Fruit fly (Drosophila melanogaster): ENCODE data around the gene CG4318.

CG4318 gene

DNA sequence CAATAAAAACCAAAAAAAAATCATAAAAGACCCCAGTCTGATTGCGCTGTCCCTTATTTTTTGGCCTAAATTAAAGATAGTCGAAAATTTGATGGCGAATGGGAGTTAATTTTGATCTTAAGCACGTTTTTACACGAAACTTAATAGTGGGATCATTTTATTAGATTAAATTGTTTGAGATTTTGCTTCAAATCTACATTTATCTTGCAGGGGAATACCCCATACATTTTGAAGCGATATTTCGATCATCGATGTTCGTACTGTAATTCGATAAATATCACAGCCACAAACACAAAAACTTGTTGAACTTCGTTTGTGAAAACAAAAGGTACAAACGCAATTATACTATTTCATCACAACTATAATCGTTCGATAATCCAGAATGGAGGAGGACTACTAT, 23.0 kb upstream of the CG4318 start, which contains the start of gene CG32640:
CG32640 (plus strand) TSS at position 286 of the 400 bp plus-strand sequence.
- TF ChIP-seq CG4496 (GFP tag; IDR thresholded peaks at IDR 0.05) (peak; percentile 46; the same call in 1 of the 3 replicates), CG12605 (GFP tag; IDR thresholded peaks at IDR 0.05) (0 out of 2 replicates have a peak, but pooled peaks have one; percentile 10)

DNA sequence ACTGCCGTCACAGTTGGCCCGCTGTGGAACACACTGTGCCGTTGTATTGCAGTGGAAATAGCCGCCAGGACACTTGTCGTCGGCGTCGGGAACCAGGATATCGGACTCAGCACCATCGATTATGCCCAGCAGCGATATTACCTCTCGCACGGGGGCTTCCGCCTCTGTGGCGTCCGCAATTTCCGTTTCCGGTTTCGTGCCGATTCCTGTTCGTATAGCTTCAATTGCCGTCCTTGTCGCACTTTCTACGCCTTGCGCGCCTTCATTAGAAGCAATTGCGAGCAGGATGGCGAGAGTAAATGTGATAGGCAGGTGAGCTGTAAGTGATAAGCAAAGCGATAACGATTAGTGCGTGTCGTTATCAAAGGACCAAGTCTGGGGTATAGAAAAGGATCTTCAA, 18.1 kb upstream of the CG4318 start:
- no peak for TF ChIP-seq CG17806 (tag; optimal IDR thresholded peaks at IDR 0.05)
- TF ChIP-seq CG8301 (tag; optimal IDR thresholded peaks at IDR 0.05) = no peak
- TF ChIP-seq gl (tag; optimal IDR thresholded peaks at IDR 0.05) = no peak
- no peak for TF ChIP-seq CG8159 (tag; optimal IDR thresholded peaks at IDR 0.05)
- no peak for TF ChIP-seq Snoo (tag; optimal IDR thresholded peaks at IDR 0.05)
- no peak for TF ChIP-seq rn (GFP tag; IDR thresholded peaks at IDR 0.05)
- no peak for TF ChIP-seq CG12605 (GFP tag; IDR thresholded peaks at IDR 0.05)
- TF ChIP-seq CG34367 (tag; optimal IDR thresholded peaks at IDR 0.05) = no peak
- TF ChIP-seq Ets98B (GFP tag; IDR thresholded peaks at IDR 0.05) = no peak
- no peak for TF ChIP-seq CG9948 (tag; optimal IDR thresholded peaks at IDR 0.05)
- no peak for TF ChIP-seq Pif1A (GFP tag; optimal IDR thresholded peaks at IDR 0.05)
- no peak for TF ChIP-seq CG15710 (tag; optimal IDR thresholded peaks at IDR 0.05)
- no peak for TF ChIP-seq CG14655 (GFP tag; optimal IDR thresholded peaks at IDR 0.05)
- no peak for TF ChIP-seq fd96Ca (GFP tag; IDR thresholded peaks at IDR 0.05)
- no peak for TF ChIP-seq CG32121 (GFP tag; IDR thresholded peaks at IDR 0.05)
- no peak for TF ChIP-seq CG13204 (GFP tag; optimal IDR thresholded peaks at IDR 0.05)

DNA sequence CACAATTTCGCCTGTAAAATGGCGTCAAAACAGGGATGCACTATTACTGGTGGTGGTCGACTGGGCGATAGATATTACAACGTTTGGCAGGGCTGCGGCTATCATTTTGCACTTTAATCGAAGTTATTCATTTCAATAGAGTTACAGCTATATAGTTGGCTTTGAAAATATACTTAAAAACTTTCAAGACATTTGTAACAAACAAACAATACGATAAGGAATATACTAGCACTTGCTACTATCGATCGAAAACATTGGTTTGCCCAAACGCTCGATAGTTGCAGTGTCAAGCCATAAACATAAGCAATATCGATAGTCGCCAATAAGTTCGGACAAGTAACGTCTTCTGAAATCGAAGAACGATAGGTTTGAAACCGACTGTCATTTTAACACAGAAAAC, 4.8 kb upstream of the CG4318 start, which contains the start of the genes Bap60 and CG12096:
Bap60 (minus strand) TSS at position 28 of the 400 bp plus-strand sequence.
CG12096 (plus strand) TSS at position 124 of the 400 bp plus-strand sequence.
- TF ChIP-seq EcR (GFP tag; optimal IDR thresholded peaks at IDR 0.05) = no peak
- no peak for TF ChIP-seq Ets98B (GFP tag; IDR thresholded peaks at IDR 0.05)
- 0 out of 2 replicates have a peak, but pooled peaks have one; percentile 16 for TF ChIP-seq CG32121 (GFP tag; IDR thresholded peaks at IDR 0.05)
- peak; percentile 10 for TF ChIP-seq gl (tag; optimal IDR thresholded peaks at IDR 0.05)
- peak; percentile 53 for TF ChIP-seq CG17806 (tag; optimal IDR thresholded peaks at IDR 0.05)
- no peak for TF ChIP-seq Pif1A (GFP tag; optimal IDR thresholded peaks at IDR 0.05)
- TF ChIP-seq CG10348 (GFP tag; IDR thresholded peaks at IDR 0.05) = no peak
- no peak for TF ChIP-seq CG14655 (GFP tag; optimal IDR thresholded peaks at IDR 0.05)
- TF ChIP-seq CG13204 (GFP tag; optimal IDR thresholded peaks at IDR 0.05) = no peak
- peak; percentile 68 for TF ChIP-seq CG8159 (tag; optimal IDR thresholded peaks at IDR 0.05)
- TF ChIP-seq CG4496 (GFP tag; IDR thresholded peaks at IDR 0.05) = peak; percentile 73; the same call in 2 of the 3 replicates
- peak; percentile 77; the same call in 2 of the 3 replicates for TF ChIP-seq fd96Ca (GFP tag; IDR thresholded peaks at IDR 0.05)
- no peak for TF ChIP-seq Pif1B (GFP tag; optimal IDR thresholded peaks at IDR 0.05)
- no peak for TF ChIP-seq rn (GFP tag; IDR thresholded peaks at IDR 0.05)
- TF ChIP-seq CG9948 (tag; optimal IDR thresholded peaks at IDR 0.05) = peak; percentile 43
- peak; percentile 51 for TF ChIP-seq Snoo (tag; optimal IDR thresholded peaks at IDR 0.05)
- peak; percentile 54 for TF ChIP-seq CG34367 (tag; optimal IDR thresholded peaks at IDR 0.05)
- TF ChIP-seq CG12605 (GFP tag; IDR thresholded peaks at IDR 0.05) = no peak
- no peak for TF ChIP-seq CG8301 (tag; optimal IDR thresholded peaks at IDR 0.05)
- no peak for TF ChIP-seq D1 (tag; optimal IDR thresholded peaks at IDR 0.05)
- TF ChIP-seq CG15710 (tag; optimal IDR thresholded peaks at IDR 0.05) = peak; percentile 75

dm6 chrX:13149083-13149482, 5.6 kb downstream of the CG4318 start:
- TF ChIP-seq fd96Ca (GFP tag; IDR thresholded peaks at IDR 0.05) (no peak), CG8301 (tag; optimal IDR thresholded peaks at IDR 0.05) (no peak), Ets98B (GFP tag; IDR thresholded peaks at IDR 0.05) (peak; percentile 33; the same call in 1 of the 2 replicates), CG9948 (tag; optimal IDR thresholded peaks at IDR 0.05) (no peak), CG8159 (tag; optimal IDR thresholded peaks at IDR 0.05) (no peak), D1 (tag; optimal IDR thresholded peaks at IDR 0.05) (no peak), Pif1A (GFP tag; optimal IDR thresholded peaks at IDR 0.05) (no peak), rn (GFP tag; IDR thresholded peaks at IDR 0.05) (no peak), CG15710 (tag; optimal IDR thresholded peaks at IDR 0.05) (no peak), CG34367 (tag; optimal IDR thresholded peaks at IDR 0.05) (no peak), EcR (GFP tag; optimal IDR thresholded peaks at IDR 0.05) (no peak), CG13204 (GFP tag; optimal IDR thresholded peaks at IDR 0.05) (no peak), Pif1B (GFP tag; optimal IDR thresholded peaks at IDR 0.05) (no peak), CG14655 (GFP tag; optimal IDR thresholded peaks at IDR 0.05) (no peak), CG17806 (tag; optimal IDR thresholded peaks at IDR 0.05) (no peak), CG12605 (GFP tag; IDR thresholded peaks at IDR 0.05) (0 out of 2 replicates have a peak, but pooled peaks have one; percentile 34), CG4496 (GFP tag; IDR thresholded peaks at IDR 0.05) (peak; percentile 28; the same call in 1 of the 3 replicates), Snoo (tag; optimal IDR thresholded peaks at IDR 0.05) (no peak), CG32121 (GFP tag; IDR thresholded peaks at IDR 0.05) (no peak), CG10348 (GFP tag; IDR thresholded peaks at IDR 0.05) (no peak)

- TF ChIP-seq CG4496 (GFP tag; IDR thresholded peaks at IDR 0.05) (no peak), CG15710 (tag; optimal IDR thresholded peaks at IDR 0.05) (no peak), D1 (tag; optimal IDR thresholded peaks at IDR 0.05) (no peak), Snoo (tag; optimal IDR thresholded peaks at IDR 0.05) (no peak), CG10348 (GFP tag; IDR thresholded peaks at IDR 0.05) (no peak), Pif1A (GFP tag; optimal IDR thresholded peaks at IDR 0.05) (no peak), CG8301 (tag; optimal IDR thresholded peaks at IDR 0.05) (no peak), rn (GFP tag; IDR thresholded peaks at IDR 0.05) (no peak), fd96Ca (GFP tag; IDR thresholded peaks at IDR 0.05) (no peak), CG9948 (tag; optimal IDR thresholded peaks at IDR 0.05) (no peak), Pif1B (GFP tag; optimal IDR thresholded peaks at IDR 0.05) (no peak), CG17806 (tag; optimal IDR thresholded peaks at IDR 0.05) (no peak), gl (tag; optimal IDR thresholded peaks at IDR 0.05) (no peak), CG8159 (tag; optimal IDR thresholded peaks at IDR 0.05) (no peak), CG12605 (GFP tag; IDR thresholded peaks at IDR 0.05) (no peak), EcR (GFP tag; optimal IDR thresholded peaks at IDR 0.05) (no peak), CG14655 (GFP tag; optimal IDR thresholded peaks at IDR 0.05) (no peak), CG32121 (GFP tag; IDR thresholded peaks at IDR 0.05) (no peak), CG13204 (GFP tag; optimal IDR thresholded peaks at IDR 0.05) (no peak), CG34367 (tag; optimal IDR thresholded peaks at IDR 0.05) (no peak)
These were observed 8.9 kb downstream of the CG4318 start for dm6 chrX:13145858-13146257.

Data from whole organism, pupa.